Worm (Caenorhabditis elegans) whole organism, L4/young adult: Measurements from ENCODE around the gene nas-39.

Experiments
- W03F9.2 ChIP-seq: fragments of 150-350 bp; optimal IDR thresholded peaks from 2 replicates; lab custom pipeline; 2014; ENCODE audit warnings: missing biosample characterization, missing genetic modification characterization
- dao-5 ChIP-seq: sonication (generic microtip); optimal IDR thresholded peaks from 2 replicates; lab custom pipeline; 2016; ENCODE audit warnings: missing genotype, missing genetic modification characterization, moderate library complexity, missing compliant biosample characterization
- him-1 ChIP-seq: sonication (generic microtip); optimal IDR thresholded peaks from 2 replicates; lab custom pipeline; 2016; ENCODE audit warnings: missing genotype, missing genetic modification reagents, missing genetic modification characterization, missing compliant biosample characterization

DNA sequence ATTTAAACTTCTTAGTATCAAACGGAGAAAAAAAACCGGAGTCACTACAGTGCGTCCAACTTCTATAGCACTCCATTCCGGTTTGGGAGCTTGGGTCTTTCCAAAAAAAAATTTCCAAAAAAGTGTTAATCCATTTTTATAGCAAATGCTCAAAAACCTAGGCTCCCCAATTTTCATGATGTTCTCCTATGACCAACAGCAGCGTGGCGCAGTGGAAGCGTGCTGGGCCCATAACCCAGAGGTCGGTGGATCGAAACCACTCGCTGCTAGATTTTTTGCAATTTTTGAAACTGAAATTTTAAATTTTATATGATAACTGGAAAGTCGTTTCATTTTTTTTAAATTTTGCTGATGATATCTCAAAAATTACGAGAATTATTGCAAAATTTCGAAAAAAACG lies 15.8 kb upstream of the nas-39 start:
- no peak for TF ChIP-seq W03F9.2 (tag; lab: Kevin White, UChicago)
- TF ChIP-seq him-1 (tag; lab: Kevin White, UChicago): no peak
- TF ChIP-seq dao-5 (tag; lab: Kevin White, UChicago): no peak
